Fruit fly (Drosophila melanogaster) whole organism, embryonic: ENCODE data around the gene CG7914.
A peak's percentile ranks its signal among the peaks of the same experiment; 100 is the strongest.

Experiments used
- Ada2b ChIP-seq: fragments of 200-800 bp; sonication (Bioruptor generic); IDR thresholded peaks from 2 replicates; pipeline ENCODE4 v1.3.6; 2022; ENCODE audit warnings: missing biosample characterization, missing genetic modification characterization
- Aef1 ChIP-seq: fragments of 200-800 bp; sonication (Bioruptor generic); IDR thresholded peaks from 3 replicates; pipeline ENCODE4 v1.3.6; 2022; ENCODE audit warnings: missing biosample characterization, missing genetic modification characterization
- Blimp-1 ChIP-seq: fragments of 200-800 bp; sonication (Bioruptor generic); optimal IDR thresholded peaks from 3 replicates; lab custom pipeline; 2018; ENCODE audit warnings: missing biosample characterization, missing genetic modification characterization, mild to moderate bottlenecking, moderate library complexity, missing genetic modification reagents
- CG10543 ChIP-seq: fragments of 200-800 bp; sonication (Bioruptor generic); optimal IDR thresholded peaks from 3 replicates; lab custom pipeline; 2017; ENCODE audit warnings: missing biosample characterization, mild to moderate bottlenecking, missing genetic modification characterization, moderate library complexity
- CG11504 ChIP-seq: fragments of 200-800 bp; sonication (Bioruptor generic); optimal IDR thresholded peaks from 3 replicates; lab custom pipeline; 2019; ENCODE audit warnings: missing biosample characterization, mild to moderate bottlenecking, missing genetic modification characterization, moderate library complexity
- CG11696 ChIP-seq: fragments of 200-800 bp; sonication (Bioruptor generic); IDR thresholded peaks from 2 replicates; pipeline ENCODE4 v1.3.6; 2022; ENCODE audit warnings: missing biosample characterization, missing genetic modification characterization
- CG17328 ChIP-seq: fragments of 200-800 bp; sonication (Bioruptor generic); IDR thresholded peaks from 2 replicates; pipeline ENCODE4 v1.3.6; 2022; ENCODE audit warnings: missing biosample characterization, missing genetic modification characterization
- CG17359 ChIP-seq: fragments of 200-800 bp; sonication (Bioruptor generic); optimal IDR thresholded peaks from 3 replicates; lab custom pipeline; 2018; ENCODE audit warnings: missing biosample characterization, mild to moderate bottlenecking, missing genetic modification characterization, moderate library complexity
- CG2120 ChIP-seq: fragments of 200-800 bp; sonication (Bioruptor generic); optimal IDR thresholded peaks from 3 replicates; lab custom pipeline; 2016; ENCODE audit warnings: missing biosample characterization, missing genetic modification characterization
- CG2678 ChIP-seq: fragments of 200-800 bp; sonication (Bioruptor generic); optimal IDR thresholded peaks from 3 replicates; lab custom pipeline; 2019; ENCODE audit warnings: missing biosample characterization, mild to moderate bottlenecking, missing genetic modification characterization, moderate library complexity
- CG2889 ChIP-seq: fragments of 200-800 bp; sonication (Bioruptor generic); IDR thresholded peaks from 3 replicates; pipeline ENCODE4 v1.3.6; 2022; ENCODE audit warnings: missing biosample characterization, missing genetic modification characterization
- CG31388 ChIP-seq: fragments of 200-800 bp; sonication (Bioruptor generic); optimal IDR thresholded peaks from 2 replicates; lab custom pipeline; 2016; ENCODE audit warnings: missing biosample characterization, missing genetic modification characterization
- CG31441 ChIP-seq: fragments of 200-800 bp; sonication (Bioruptor generic); IDR thresholded peaks from 2 replicates; pipeline ENCODE4 v1.3.6; 2022; ENCODE audit warnings: missing biosample characterization, missing genetic modification characterization
- CG3281 ChIP-seq: fragments of 200-800 bp; sonication (Bioruptor generic); optimal IDR thresholded peaks from 3 replicates; lab custom pipeline; 2017; ENCODE audit warnings: missing biosample characterization, mild to moderate bottlenecking, missing genetic modification characterization
- CG33213 ChIP-seq: fragments of 200-800 bp; sonication (Bioruptor generic); optimal IDR thresholded peaks from 3 replicates; lab custom pipeline; 2016; ENCODE audit warnings: missing biosample characterization, missing genetic modification characterization
- CG3995 ChIP-seq: fragments of 200-800 bp; sonication (Bioruptor generic); optimal IDR thresholded peaks from 3 replicates; lab custom pipeline; 2016; ENCODE audit warnings: missing biosample characterization, missing genetic modification characterization
- CG6791 ChIP-seq: fragments of 200-800 bp; sonication (Bioruptor generic); IDR thresholded peaks from 3 replicates; pipeline ENCODE4 v1.3.6; 2022; ENCODE audit warnings: missing biosample characterization, missing genetic modification characterization; ENCODE audit not compliant: partially characterized antibody
- CG7839 ChIP-seq: fragments of 200-800 bp; sonication (Bioruptor generic); optimal IDR thresholded peaks from 3 replicates; lab custom pipeline; 2018; ENCODE audit warnings: missing biosample characterization, mild to moderate bottlenecking, missing genetic modification characterization, moderate library complexity
- CG9932 ChIP-seq: fragments of 200-800 bp; sonication (Bioruptor generic); IDR thresholded peaks from 2 replicates; pipeline ENCODE4 v1.3.6; 2022; ENCODE audit warnings: missing biosample characterization, missing genetic modification characterization
- Camta ChIP-seq: fragments of 200-800 bp; sonication (Bioruptor generic); optimal IDR thresholded peaks from 2 replicates; lab custom pipeline; 2016; ENCODE audit warnings: missing biosample characterization, missing genetic modification characterization
- Chrac-16 ChIP-seq: fragments of 200-800 bp; sonication (Bioruptor generic); optimal IDR thresholded peaks from 3 replicates; lab custom pipeline; 2016; ENCODE audit warnings: missing biosample characterization, missing genetic modification characterization
- Fer1 ChIP-seq: fragments of 200-800 bp; sonication (Bioruptor generic); optimal IDR thresholded peaks from 2 replicates; lab custom pipeline; 2017; ENCODE audit warnings: missing biosample characterization, mild to moderate bottlenecking, missing genetic modification characterization
- Fer2 ChIP-seq: fragments of 200-800 bp; sonication (Bioruptor generic); optimal IDR thresholded peaks from 2 replicates; lab custom pipeline; 2018; ENCODE audit warnings: missing biosample characterization, mild to moderate bottlenecking, missing genetic modification characterization, moderate library complexity
- HLH3B ChIP-seq: fragments of 200-800 bp; sonication (Bioruptor generic); IDR thresholded peaks from 2 replicates; pipeline ENCODE4 v1.3.6; 2022; ENCODE audit warnings: missing biosample characterization, missing genetic modification characterization
- HLH54F ChIP-seq: fragments of 200-800 bp; sonication (Bioruptor generic); optimal IDR thresholded peaks from 3 replicates; lab custom pipeline; 2016; ENCODE audit warnings: missing biosample characterization, missing genetic modification characterization
- Hr3 ChIP-seq: fragments of 200-800 bp; sonication (Bioruptor generic); optimal IDR thresholded peaks from 3 replicates; lab custom pipeline; 2016; ENCODE audit warnings: missing biosample characterization, missing genetic modification characterization
- Lim3 ChIP-seq: fragments of 200-800 bp; sonication (Bioruptor generic); IDR thresholded peaks from 2 replicates; pipeline ENCODE4 v1.3.6; 2022; ENCODE audit warnings: missing biosample characterization, missing genetic modification characterization
- Oli ChIP-seq: fragments of 200-800 bp; sonication (Bioruptor generic); optimal IDR thresholded peaks from 2 replicates; lab custom pipeline; 2018; ENCODE audit warnings: missing biosample characterization, mild to moderate bottlenecking, missing genetic modification characterization, moderate library complexity
- Pdp1 ChIP-seq, 2 experiments: fragments of 200-800 bp; sonication (Bioruptor generic); optimal IDR thresholded peaks; 3 replicates each; lab custom pipeline; 2016; ENCODE audit warnings: missing biosample characterization in 2 of 2, missing genetic modification characterization in 2 of 2, mild to moderate bottlenecking in 1 of 2, moderate library complexity in 1 of 2
- Ptx1 ChIP-seq: fragments of 200-800 bp; sonication (Bioruptor generic); IDR thresholded peaks from 2 replicates; pipeline ENCODE4 v1.3.6; 2022; ENCODE audit warnings: missing biosample characterization, missing genetic modification characterization
- Taf1 ChIP-seq: fragments of 200-800 bp; sonication (Bioruptor generic); IDR thresholded peaks from 2 replicates; pipeline ENCODE4 v1.3.6; 2022; ENCODE audit warnings: missing biosample characterization, missing genetic modification characterization
- bcd ChIP-seq: fragments of 200-800 bp; sonication (Bioruptor generic); optimal IDR thresholded peaks from 2 replicates; lab custom pipeline; 2017; ENCODE audit warnings: missing biosample characterization, mild to moderate bottlenecking, missing genetic modification characterization
- croc ChIP-seq: fragments of 200-800 bp; sonication (Bioruptor generic); conservative IDR thresholded peaks from 3 replicates; pipeline ENCODE4 v1.3.6; 2022; ENCODE audit warnings: missing biosample characterization, missing genetic modification characterization
- dmrt99B ChIP-seq: fragments of 200-800 bp; sonication (Bioruptor generic); optimal IDR thresholded peaks from 2 replicates; lab custom pipeline; 2018; ENCODE audit warnings: missing biosample characterization, mild to moderate bottlenecking, missing genetic modification characterization, moderate library complexity
- dpn ChIP-seq, 2 experiments: fragments of 200-800 bp; sonication (Bioruptor generic); optimal IDR thresholded peaks; 3 replicates each; lab custom pipeline; 2016; ENCODE audit warnings: missing biosample characterization in 2 of 2, missing genetic modification characterization in 2 of 2
- emc ChIP-seq: fragments of 200-800 bp; sonication (Bioruptor generic); optimal IDR thresholded peaks from 2 replicates; lab custom pipeline; 2016; ENCODE audit warnings: missing biosample characterization, missing genetic modification characterization
- esg ChIP-seq: fragments of 200-800 bp; sonication (Bioruptor generic); conservative IDR thresholded peaks from 2 replicates; pipeline ENCODE4 v1.3.6; 2022; ENCODE audit warnings: missing biosample characterization, missing genetic modification characterization
- eve ChIP-seq, 2 experiments: fragments of >200 bp; optimal IDR thresholded peaks; 2 replicates each; lab custom pipeline; 2017; ENCODE audit warnings: missing biosample characterization in 2 of 2, missing genetic modification characterization in 2 of 2
- gem ChIP-seq: fragments of 200-800 bp; sonication (Bioruptor generic); optimal IDR thresholded peaks from 2 replicates; lab custom pipeline; 2019; ENCODE audit warnings: missing biosample characterization, mild to moderate bottlenecking, missing genetic modification characterization, moderate library complexity
- ind ChIP-seq: fragments of 200-800 bp; sonication (Bioruptor generic); optimal IDR thresholded peaks from 3 replicates; lab custom pipeline; 2016; ENCODE audit warnings: missing biosample characterization, missing genetic modification characterization
- insv ChIP-seq, 2 experiments: fragments of 200-800 bp; sonication (Bioruptor generic); optimal IDR thresholded peaks; 3 replicates each; lab custom pipeline; 2016 to 2018; ENCODE audit warnings: missing biosample characterization in 2 of 2, missing genetic modification characterization in 2 of 2
- lmd ChIP-seq: fragments of 200-800 bp; sonication (Bioruptor generic); IDR thresholded peaks from 2 replicates; pipeline ENCODE4 v1.3.6; 2022; ENCODE audit warnings: missing biosample characterization, missing genetic modification characterization
- nmo ChIP-seq: fragments of 200-800 bp; sonication (Bioruptor generic); optimal IDR thresholded peaks from 2 replicates; lab custom pipeline; 2018; ENCODE audit warnings: missing biosample characterization, mild to moderate bottlenecking, missing genetic modification characterization, moderate library complexity
- prd ChIP-seq, 3 experiments: fragments of >200 bp in 2 of 3; fragments of 200-800 bp in 1 of 3; sonication (Bioruptor generic) in 1 of 3; optimal IDR thresholded peaks in 2 of 3; IDR thresholded peaks in 1 of 3; 2 replicates in 2 of 3; 3 replicates in 1 of 3; pipeline versions ENCODE4 v1.3.6 to Lab custom; 2017 to 2022; ENCODE audit warnings: missing biosample characterization in 1 of 3, missing genetic modification characterization in 1 of 3
- psq ChIP-seq: fragments of 200-800 bp; sonication (Bioruptor generic); optimal IDR thresholded peaks from 2 replicates; lab custom pipeline; 2017; ENCODE audit warnings: missing biosample characterization, missing genetic modification characterization
- sisA ChIP-seq: fragments of 200-800 bp; sonication (Bioruptor generic); IDR thresholded peaks from 2 replicates; pipeline ENCODE4 v1.3.6; 2022; ENCODE audit warnings: missing biosample characterization, missing genetic modification characterization
- slp2 ChIP-seq: fragments of 200-800 bp; sonication (Bioruptor generic); optimal IDR thresholded peaks from 2 replicates; lab custom pipeline; 2016; ENCODE audit warnings: missing biosample characterization, missing genetic modification characterization
- sob ChIP-seq: fragments of 200-800 bp; sonication (Bioruptor generic); IDR thresholded peaks from 2 replicates; pipeline ENCODE4 v1.3.6; 2022; ENCODE audit warnings: missing biosample characterization, missing genetic modification characterization
- tap ChIP-seq: fragments of 200-800 bp; optimal IDR thresholded peaks from 3 replicates; lab custom pipeline; 2019; ENCODE audit warnings: missing biosample characterization, mild to moderate bottlenecking, missing genetic modification characterization, moderate library complexity
- zfh2 ChIP-seq: fragments of 200-800 bp; sonication (Bioruptor generic); optimal IDR thresholded peaks from 2 replicates; lab custom pipeline; 2016; ENCODE audit warnings: missing biosample characterization, missing genetic modification characterization

CG7914 gene

dm6 chrX:19164726-19165125 lies 28.5 kb downstream of the CG7914 start (continued):
- no peak for TF ChIP-seq emc (GFP tag; lab: Kevin White, UChicago)
- 0 out of 2 replicates have a peak, but pooled peaks have one; percentile 30 for TF ChIP-seq Ptx1
- TF ChIP-seq Blimp-1 (GFP tag; lab: Kevin White, UChicago) = peak; percentile 4
- TF ChIP-seq gem (tag; lab: Kevin White, UChicago) = peak; percentile 53
- TF ChIP-seq Ada2b (GFP tag; lab: Robert Waterston, UW) = 0 out of 2 replicates have a peak, but pooled peaks have one; percentile 15
- peak; percentile 28 for TF ChIP-seq Hr3
- peak; percentile 15 for TF ChIP-seq CG3281
- TF ChIP-seq lmd (GFP tag; lab: Robert Waterston, UW) = 0 out of 2 replicates have a peak, but pooled peaks have one; percentile 37
- no peak for TF ChIP-seq CG11696 (GFP tag; lab: Robert Waterston, UW)
- TF ChIP-seq CG11504 (tag; lab: Kevin White, UChicago) = peak; percentile 60
- TF ChIP-seq croc (GFP tag; lab: Robert Waterston, UW) = no peak
- TF ChIP-seq eve (GFP tag; optimal IDR thresholded peaks at IDR 0.05; lab: Kevin White, UChicago) = peak in 1 of 2 experiments; percentile 89
- no peak for TF ChIP-seq CG17328 (GFP tag; lab: Robert Waterston, UW)
- no peak; the same call in 1 of the 2 replicates for TF ChIP-seq sob (GFP tag; lab: Robert Waterston, UW)
- peak; percentile 17 for TF ChIP-seq slp2 (GFP tag; lab: Kevin White, UChicago)
- 0 out of 2 replicates have a peak, but pooled peaks have one; percentile 21 for TF ChIP-seq CG31441 (GFP tag; lab: Robert Waterston, UW)
- peak in 1 of 2 experiments; percentile 21 for TF ChIP-seq dpn (GFP tag; optimal IDR thresholded peaks at IDR 0.05; lab: Kevin White, UChicago)
- no peak for TF ChIP-seq tap (tag; lab: Kevin White, UChicago)
- peak; percentile 41 for TF ChIP-seq CG2678 (tag; lab: Kevin White, UChicago)
- TF ChIP-seq Fer1 = no peak
- peak; percentile 50 for TF ChIP-seq Chrac-16 (GFP tag; lab: Kevin White, UChicago)
- TF ChIP-seq Lim3 = no peak
- no peak for TF ChIP-seq CG31388 (GFP tag; lab: Kevin White, UChicago)
- TF ChIP-seq insv (GFP tag; optimal IDR thresholded peaks at IDR 0.05; lab: Kevin White, UChicago) = no peak
- TF ChIP-seq Pdp1 (GFP tag; optimal IDR thresholded peaks at IDR 0.05; lab: Kevin White, UChicago) = peak in 1 of 2 experiments; percentile 5
- TF ChIP-seq prd (optimal IDR thresholded peaks at IDR 0.05; lab: Kevin White, UChicago) = no peak
- TF ChIP-seq prd (GFP tag; IDR thresholded peaks at IDR 0.05; lab: Robert Waterston, UW) = peak; percentile 43; the same call in 1 of the 3 replicates
- TF ChIP-seq CG17359 (tag; lab: Kevin White, UChicago) = peak; percentile 43
- TF ChIP-seq Oli (tag; lab: Kevin White, UChicago) = peak; percentile 23
- no peak for TF ChIP-seq CG33213 (GFP tag; lab: Kevin White, UChicago)
- peak; percentile 48 for TF ChIP-seq dmrt99B
- no peak for TF ChIP-seq CG2889
- no peak for TF ChIP-seq esg
- no peak for TF ChIP-seq CG10543 (GFP tag; lab: Kevin White, UChicago)
- TF ChIP-seq psq = no peak
- peak; percentile 31 for TF ChIP-seq ind
- TF ChIP-seq sisA (GFP tag; lab: Robert Waterston, UW) = no peak
- peak; percentile 39 for TF ChIP-seq CG2120
- TF ChIP-seq zfh2 (GFP tag; lab: Kevin White, UChicago) = peak; percentile 6
- TF ChIP-seq nmo (GFP tag; lab: Kevin White, UChicago) = peak; percentile 14
- no peak for TF ChIP-seq CG6791 (GFP tag; lab: Robert Waterston, UW)
- peak; percentile 19; the same call in 1 of the 2 replicates for TF ChIP-seq HLH3B (GFP tag; lab: Robert Waterston, UW)
- TF ChIP-seq Aef1 (GFP tag; lab: Robert Waterston, UW) = 0 out of 3 replicates have a peak, but pooled peaks have one; percentile 17
- peak; percentile 12 for TF ChIP-seq CG3995 (GFP tag; lab: Kevin White, UChicago)
- TF ChIP-seq bcd = peak; percentile 44
- TF ChIP-seq CG7839 (tag; lab: Kevin White, UChicago) = peak; percentile 29
- peak; percentile 10 for TF ChIP-seq HLH54F (GFP tag; lab: Kevin White, UChicago)
- no peak for TF ChIP-seq Taf1 (GFP tag; lab: Robert Waterston, UW)
- no peak for TF ChIP-seq Fer2 (tag; lab: Kevin White, UChicago)
- TF ChIP-seq Camta (GFP tag; lab: Kevin White, UChicago) = peak; percentile 34
- no peak for TF ChIP-seq CG9932 (GFP tag; lab: Robert Waterston, UW)
